Worm (Caenorhabditis elegans): ENCODE results near the gene nonu-1.

DNA sequence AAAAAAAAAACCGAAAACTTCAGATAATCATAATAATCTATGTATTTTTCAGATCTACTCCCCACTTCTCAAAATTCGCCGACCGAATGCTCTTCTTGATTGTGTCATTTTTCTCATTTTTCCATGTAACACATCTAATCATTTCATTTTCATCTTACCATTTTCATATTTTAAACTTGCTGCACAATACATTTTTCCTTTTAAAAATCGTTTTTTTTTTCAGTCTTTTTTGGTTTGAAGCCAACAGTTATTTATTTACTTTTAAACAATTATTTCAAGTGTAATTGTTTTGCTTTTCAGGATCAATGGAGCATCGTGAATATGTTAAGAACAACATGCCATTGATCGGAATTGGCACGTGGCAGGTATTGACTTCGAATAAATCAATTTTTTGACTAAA lies 9.3 kb upstream of the nonu-1 start, which contains the start of gene C35D10.6:
- TF ChIP-seq dox-1 (GFP tag; IDR thresholded peaks at IDR 0.05) (no peak), Y56A3A.18 (GFP tag; IDR thresholded peaks at IDR 0.05) (no peak), efl-1 (GFP tag; optimal IDR thresholded peaks at IDR 0.05) (no peak), nfya-1 (tag; optimal IDR thresholded peaks at IDR 0.05; ENCODE audit: borderline replicate concordance, insufficient read depth) (no peak)
